Comparison of ENCODE assay signal across 5 worm cellular contexts in the genomic region with DNA sequence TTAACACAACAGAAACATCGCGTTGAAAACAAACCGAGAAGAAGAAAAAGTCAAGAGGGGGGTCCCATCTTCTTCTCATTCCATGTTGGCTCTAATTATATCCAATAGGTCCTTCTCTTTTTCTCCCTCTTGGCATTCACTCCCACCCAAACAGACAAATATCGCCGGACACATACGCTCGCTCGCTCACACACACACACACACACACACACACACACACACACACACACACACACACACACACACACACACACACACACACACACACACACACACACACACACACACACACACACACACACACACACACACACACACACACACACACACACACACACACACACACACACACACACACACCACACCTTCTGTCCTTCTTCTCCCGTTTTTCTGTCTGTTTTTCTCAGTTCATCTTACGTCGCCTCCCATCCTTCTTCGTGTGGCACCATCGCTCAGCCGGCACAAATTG.
TF ChIP-seq lines count a peak whose summit lies in the region.
"Not testable (repeated sequence)": the region's sequence is repeated elsewhere in the genome, so short reads cannot be mapped to it uniquely, and the experiment has no call there.

A gene (plus strand): TSS at position 360 of the 469 bp plus-strand sequence.

TF ChIP-seq in whole organism, L1 larva, 84 proteins besides CTCF, POLR2A, EP300 and RAD21 (continues in another document):
- peak; percentile 78 for TF ChIP-seq grh-1 (GFP tag; IDR thresholded peaks at IDR 0.05; lab: Robert Waterston, UW)
- TF ChIP-seq fkh-8 (tag; optimal IDR thresholded peaks at IDR 0.05; lab: Kevin White, UChicago) = peak; percentile 86
- TF ChIP-seq xbp-1 (tag; optimal IDR thresholded peaks at IDR 0.05; lab: Kevin White, UChicago) = peak; percentile 69
- TF ChIP-seq tbx-2 (tag; optimal IDR thresholded peaks at IDR 0.05; lab: Kevin White, UChicago) = peak; percentile 75
- TF ChIP-seq rnt-1 (tag; optimal IDR thresholded peaks at IDR 0.05; lab: Kevin White, UChicago) = peak; percentile 61
- TF ChIP-seq zip-4 (GFP tag; optimal IDR thresholded peaks at IDR 0.05; lab: Kevin White, UChicago) = peak; percentile 83
- peak; percentile 93 for TF ChIP-seq ceh-63 (GFP tag; optimal IDR thresholded peaks at IDR 0.05; lab: Kevin White, UChicago)
- peak; percentile 83 for TF ChIP-seq swsn-7 (tag; optimal IDR thresholded peaks at IDR 0.05; lab: Kevin White, UChicago)
- TF ChIP-seq mdl-1 (tag; optimal IDR thresholded peaks at IDR 0.05; lab: Kevin White, UChicago) = peak in 1 of 2 experiments; percentile 21
- TF ChIP-seq isw-1 (GFP tag; IDR thresholded peaks at IDR 0.05; lab: Robert Waterston, UW) = peak; percentile 55
- peak; percentile 69 for TF ChIP-seq mab-9 (GFP tag; IDR thresholded peaks at IDR 0.05; lab: Robert Waterston, UW)
- peak; percentile 66 for TF ChIP-seq efl-3 (GFP tag; optimal IDR thresholded peaks at IDR 0.05; lab: Kevin White, UChicago)
- TF ChIP-seq elt-2 (tag; optimal IDR thresholded peaks at IDR 0.05; lab: Kevin White, UChicago) = peak; percentile 7
- TF ChIP-seq nhr-90 (tag; optimal IDR thresholded peaks at IDR 0.05; lab: Kevin White, UChicago; ENCODE audit: poor library complexity) = peak; percentile 77
- peak; percentile 65 for TF ChIP-seq ceh-88 (GFP tag; IDR thresholded peaks at IDR 0.05; lab: Robert Waterston, UW)
- TF ChIP-seq lsy-2 (tag; optimal IDR thresholded peaks at IDR 0.05; lab: Kevin White, UChicago) = peak; percentile 9 to 57
- TF ChIP-seq nhr-71 (tag; optimal IDR thresholded peaks at IDR 0.05; lab: Kevin White, UChicago) = peak; percentile 66

TF ChIP-seq in whole organism, L3 larva, 47 proteins besides CTCF, POLR2A, EP300 and RAD21:
- TF ChIP-seq nfya-1 (tag; optimal IDR thresholded peaks at IDR 0.05; lab: Kevin White, UChicago; ENCODE audit: insufficient read depth) (peak; percentile 33), nhr-43 (tag; optimal IDR thresholded peaks at IDR 0.05; lab: Kevin White, UChicago; ENCODE audit: poor library complexity, severe bottlenecking) (peak; percentile 50), nhr-25 (tag; optimal IDR thresholded peaks at IDR 0.05; lab: Kevin White, UChicago) (peak; percentile 77), lsy-12 (tag; optimal IDR thresholded peaks at IDR 0.05; lab: Kevin White, UChicago) (peak; percentile 85), hmg-11 (tag; optimal IDR thresholded peaks at IDR 0.05; lab: Kevin White, UChicago) (peak; percentile 47), lin-39 (tag; optimal IDR thresholded peaks at IDR 0.05; lab: Kevin White, UChicago) (peak; percentile 60), tbx-2 (tag; optimal IDR thresholded peaks at IDR 0.05; lab: Kevin White, UChicago) (peak; percentile 39), snpc-4 (tag; optimal IDR thresholded peaks at IDR 0.05; lab: Kevin White, UChicago) (peak; percentile 22), R02D3.7 (tag; optimal IDR thresholded peaks at IDR 0.05; lab: Kevin White, UChicago) (peak; percentile 7), elt-1 (tag; optimal IDR thresholded peaks at IDR 0.05; lab: Kevin White, UChicago) (peak; percentile 5)
TF ChIP-seq in whole organism, L3 larva: peak in this region for 10; not testable (repeated sequence) for 37.

TF ChIP-seq in whole organism, early embryonic, 17 proteins besides CTCF, POLR2A, EP300 and RAD21:
- TF ChIP-seq hnd-1 (tag; optimal IDR thresholded peaks at IDR 0.05; lab: Kevin White, UChicago) = peak; percentile 30
- 0 out of 2 replicates have a peak, but pooled peaks have one; percentile 3 for TF ChIP-seq tbx-37 (GFP tag; conservative IDR thresholded peaks at IDR 0.05; lab: Robert Waterston, UW)
- peak; percentile 77 for TF ChIP-seq B0310.2 (tag; optimal IDR thresholded peaks at IDR 0.05; lab: Kevin White, UChicago)
- peak; percentile 26 for TF ChIP-seq tra-4 (tag; optimal IDR thresholded peaks at IDR 0.05; lab: Kevin White, UChicago)
- TF ChIP-seq F13C5.2 (tag; optimal IDR thresholded peaks at IDR 0.05; lab: Kevin White, UChicago) = peak; percentile 66
- peak; percentile 63 for TF ChIP-seq ceh-36 (tag; optimal IDR thresholded peaks at IDR 0.05; lab: Kevin White, UChicago)
- peak; percentile 36 for TF ChIP-seq ceh-13 (GFP tag; optimal IDR thresholded peaks at IDR 0.05; lab: Kevin White, UChicago)
- TF ChIP-seq hmg-4 (GFP tag; optimal IDR thresholded peaks at IDR 0.05; lab: Kevin White, UChicago) = peak; percentile 82
- TF ChIP-seq hmbx-1 (tag; optimal IDR thresholded peaks at IDR 0.05; lab: Kevin White, UChicago) = peak; percentile 79
TF ChIP-seq in whole organism, early embryonic: peak in this region for 9; not testable (repeated sequence) for 8.

TF ChIP-seq in whole organism, midembryonic, 9 proteins besides CTCF, POLR2A, EP300 and RAD21:
- TF ChIP-seq flt-1 (GFP tag; IDR thresholded peaks at IDR 0.05; lab: Robert Waterston, UW) (peak; percentile 72; the same call in 1 of the 2 replicates), cog-1 (tag; optimal IDR thresholded peaks at IDR 0.05; lab: Kevin White, UChicago) (peak; percentile 62), klf-2 (GFP tag; conservative IDR thresholded peaks at IDR 0.05; lab: Robert Waterston, UW) (0 out of 2 replicates have a peak, but pooled peaks have one; percentile 31), ztf-23 (GFP tag; IDR thresholded peaks at IDR 0.05; lab: Robert Waterston, UW) (0 out of 2 replicates have a peak, but pooled peaks have one; percentile 51)

TF ChIP-seq in whole organism, young adult, 124 proteins besides CTCF, POLR2A, EP300 and RAD21:
- TF ChIP-seq gei-17 (GFP tag; optimal IDR thresholded peaks at IDR 0.05; lab: Kevin White, UChicago) = peak; percentile 56
- peak in 1 of 2 experiments; percentile 61 for TF ChIP-seq let-607 (tag; optimal IDR thresholded peaks at IDR 0.05; lab: Kevin White, UChicago)
- TF ChIP-seq cebp-1 (GFP tag; IDR thresholded peaks at IDR 0.05; lab: Robert Waterston, UW); snpc-4 (GFP tag; optimal IDR thresholded peaks at IDR 0.05; lab: Kevin White, UChicago): not testable (repeated sequence)
- TF ChIP-seq cebp-1 (tag; optimal IDR thresholded peaks at IDR 0.05; lab: Kevin White, UChicago) = peak; percentile 86
- peak in 2 of 4 experiments; percentile 19 to 36 for TF ChIP-seq snpc-4 (tag; optimal IDR thresholded peaks at IDR 0.05; lab: Kevin White, UChicago)
- peak; percentile 57 for TF ChIP-seq tlf-1 (GFP tag; optimal IDR thresholded peaks at IDR 0.05; lab: Kevin White, UChicago)
- peak; percentile 89 for TF ChIP-seq egrh-3 (GFP tag; IDR thresholded peaks at IDR 0.05; lab: Robert Waterston, UW)
- TF ChIP-seq B0261.1 (tag; optimal IDR thresholded peaks at IDR 0.05; lab: Kevin White, UChicago) = peak; percentile 29
- peak; percentile 85; the same call in 1 of the 2 replicates for TF ChIP-seq dox-1 (GFP tag; IDR thresholded peaks at IDR 0.05; lab: Robert Waterston, UW)
- TF ChIP-seq K12H6.12 (tag; optimal IDR thresholded peaks at IDR 0.05; lab: Kevin White, UChicago) = peak; percentile 98
- peak; percentile 67 for TF ChIP-seq attf-5 (GFP tag; optimal IDR thresholded peaks at IDR 0.05; lab: Kevin White, UChicago)
- peak; percentile 74 for TF ChIP-seq B0336.3 (GFP tag; IDR thresholded peaks at IDR 0.05; lab: Robert Waterston, UW)
- peak; percentile 24 for TF ChIP-seq ztf-18 (tag; optimal IDR thresholded peaks at IDR 0.05; lab: Kevin White, UChicago)
- TF ChIP-seq egl-44 (GFP tag; IDR thresholded peaks at IDR 0.05; lab: Robert Waterston, UW) = 0 out of 2 replicates have a peak, but pooled peaks have one; percentile 50
- TF ChIP-seq ztf-3 (GFP tag; optimal IDR thresholded peaks at IDR 0.05; lab: Kevin White, UChicago) = peak; percentile 100
- peak; percentile 96 for TF ChIP-seq ceh-27 (GFP tag; optimal IDR thresholded peaks at IDR 0.05; lab: Kevin White, UChicago)
- TF ChIP-seq lin-40 (tag; optimal IDR thresholded peaks at IDR 0.05; lab: Kevin White, UChicago) = peak; percentile 77
- TF ChIP-seq chd-7 (tag; optimal IDR thresholded peaks at IDR 0.05; lab: Kevin White, UChicago) = peak; percentile 96
- peak; percentile 20 for TF ChIP-seq B0035.1 (tag; optimal IDR thresholded peaks at IDR 0.05; lab: Kevin White, UChicago)
- peak; percentile 71 for TF ChIP-seq hmg-1.2 (GFP tag; IDR thresholded peaks at IDR 0.05; lab: Robert Waterston, UW)
- TF ChIP-seq K11D2.4 (GFP tag; IDR thresholded peaks at IDR 0.05; lab: Robert Waterston, UW) = peak; percentile 53; the same call in 1 of the 2 replicates
- peak; percentile 91 for TF ChIP-seq ztf-26 (tag; optimal IDR thresholded peaks at IDR 0.05; lab: Kevin White, UChicago)
- peak; percentile 63 for TF ChIP-seq athp-1 (tag; optimal IDR thresholded peaks at IDR 0.05; lab: Kevin White, UChicago)
- peak; percentile 64 for TF ChIP-seq repo-1 (tag; optimal IDR thresholded peaks at IDR 0.05; lab: Kevin White, UChicago)
- TF ChIP-seq F10E7.11 (tag; optimal IDR thresholded peaks at IDR 0.05; lab: Kevin White, UChicago) = peak; percentile 64
- peak; percentile 54 for TF ChIP-seq atf-7 (tag; optimal IDR thresholded peaks at IDR 0.05; lab: Kevin White, UChicago)
- TF ChIP-seq mcd-1 (GFP tag; IDR thresholded peaks at IDR 0.05; lab: Robert Waterston, UW) = peak; percentile 37; the same call in 1 of the 2 replicates
- TF ChIP-seq lir-1 (GFP tag; conservative IDR thresholded peaks at IDR 0.05; lab: Robert Waterston, UW) = peak; percentile 97
- peak; percentile 84 for TF ChIP-seq zfh-2 (GFP tag; conservative IDR thresholded peaks at IDR 0.05; lab: Robert Waterston, UW)
- peak; percentile 64 for TF ChIP-seq tbp1 (GFP tag; optimal IDR thresholded peaks at IDR 0.05; lab: Kevin White, UChicago)
- TF ChIP-seq somi-1 (GFP tag; optimal IDR thresholded peaks at IDR 0.05; lab: Kevin White, UChicago) = peak; percentile 90
- peak; percentile 56 for TF ChIP-seq akir-1 (GFP tag; optimal IDR thresholded peaks at IDR 0.05; lab: Kevin White, UChicago)
- peak; percentile 34 for TF ChIP-seq fkh-3 (tag; optimal IDR thresholded peaks at IDR 0.05; lab: Kevin White, UChicago)
- peak; percentile 60 for TF ChIP-seq F52B5.7 (tag; optimal IDR thresholded peaks at IDR 0.05; lab: Kevin White, UChicago)
